Worm (Caenorhabditis elegans) whole organism, young adult: Measurements from ENCODE around the gene R03G8.3.

Experiments used
- C17E4.6 ChIP-seq: fragments of 200-800 bp; sonication (Bioruptor generic); IDR thresholded peaks from 2 replicates; pipeline ENCODE4 v1.3.6; 2022; ENCODE audit warnings: missing genetic modification reagents, missing genetic modification characterization, missing compliant biosample characterization
- D2030.7 ChIP-seq: fragments of 200-800 bp; sonication (Bioruptor generic); IDR thresholded peaks from 2 replicates; pipeline ENCODE4 v1.3.6; 2022; ENCODE audit warnings: missing genetic modification reagents, missing genetic modification characterization, missing compliant biosample characterization
- F49E8.2 ChIP-seq: sonication (generic microtip); optimal IDR thresholded peaks from 3 replicates; lab custom pipeline; 2017; ENCODE audit warnings: missing genetic modification characterization, mild to moderate bottlenecking, missing compliant biosample characterization, antibody characterized with exemption, moderate library complexity; ENCODE audit not compliant: insufficient read depth
- F52B5.7 ChIP-seq: sonication (generic microtip); optimal IDR thresholded peaks from 2 replicates; lab custom pipeline; 2016; ENCODE audit warnings: mild to moderate bottlenecking, missing genetic modification characterization, missing compliant biosample characterization
- F57A8.1 ChIP-seq: fragments of 200-800 bp; sonication (Bioruptor generic); optimal IDR thresholded peaks from 2 replicates; lab custom pipeline; 2018; ENCODE audit warnings: mild to moderate bottlenecking, missing genetic modification characterization, moderate library complexity, missing compliant biosample characterization
- K12H6.12 ChIP-seq: fragments of 200-800 bp; sonication (Bioruptor generic); optimal IDR thresholded peaks from 2 replicates; lab custom pipeline; 2018; ENCODE audit warnings: mild to moderate bottlenecking, missing genetic modification characterization, missing compliant biosample characterization
- T07F8.4 ChIP-seq: sonication (generic microtip); optimal IDR thresholded peaks from 2 replicates; lab custom pipeline; 2016; ENCODE audit warnings: mild to moderate bottlenecking, missing genetic modification characterization, moderate library complexity, missing compliant biosample characterization
- T26A5.8 ChIP-seq: sonication (generic microtip); optimal IDR thresholded peaks from 2 replicates; lab custom pipeline; 2016; ENCODE audit warnings: missing genetic modification characterization, missing compliant biosample characterization
- Y53F4B.3 ChIP-seq: fragments of 200-800 bp; sonication (Bioruptor generic); IDR thresholded peaks from 2 replicates; pipeline ENCODE4 v1.3.6; 2022; ENCODE audit warnings: missing genetic modification reagents, missing genetic modification characterization, missing compliant biosample characterization
- Y56A3A.18 ChIP-seq: fragments of 200-800 bp; sonication (Bioruptor generic); IDR thresholded peaks from 2 replicates; pipeline ENCODE4 v1.3.6; 2022; ENCODE audit warnings: missing genetic modification reagents, missing genetic modification characterization, missing compliant biosample characterization
- Y79H2A.3 ChIP-seq: fragments of 200-800 bp; sonication (Bioruptor generic); conservative IDR thresholded peaks from 2 replicates; pipeline ENCODE4 v1.3.6; 2022; ENCODE audit warnings: missing genetic modification reagents, missing genetic modification characterization, missing compliant biosample characterization
- Y95B8A.8 ChIP-seq: fragments of 200-800 bp; sonication (Bioruptor generic); IDR thresholded peaks from 2 replicates; pipeline ENCODE4 v1.3.6; 2022; ENCODE audit warnings: missing genetic modification reagents, missing genetic modification characterization, missing compliant biosample characterization
- atf-7 ChIP-seq: sonication (generic microtip); optimal IDR thresholded peaks from 2 replicates; lab custom pipeline; 2017; ENCODE audit warnings: mild to moderate bottlenecking, missing genetic modification characterization, missing compliant biosample characterization
- attf-5 ChIP-seq: fragments of 200-800 bp; sonication (Bioruptor generic); optimal IDR thresholded peaks from 2 replicates; lab custom pipeline; 2018; ENCODE audit warnings: mild to moderate bottlenecking, missing genetic modification characterization, missing compliant biosample characterization
- attf-6 ChIP-seq: fragments of 200-800 bp; sonication (Bioruptor generic); IDR thresholded peaks from 2 replicates; pipeline ENCODE4 v1.3.6; 2022; ENCODE audit warnings: missing genetic modification reagents, missing genetic modification characterization, missing compliant biosample characterization
- ccch-3 ChIP-seq: fragments of 200-800 bp; sonication (Bioruptor generic); optimal IDR thresholded peaks from 2 replicates; lab custom pipeline; 2018; ENCODE audit warnings: mild to moderate bottlenecking, missing genetic modification characterization, missing compliant biosample characterization
- die-1 ChIP-seq: sonication (generic microtip); optimal IDR thresholded peaks from 2 replicates; lab custom pipeline; 2016; ENCODE audit warnings: missing genotype, mild to moderate bottlenecking, missing genetic modification characterization, missing compliant biosample characterization
- dox-1 ChIP-seq: fragments of 200-800 bp; sonication (Bioruptor generic); IDR thresholded peaks from 2 replicates; pipeline ENCODE4 v1.3.6; 2022; ENCODE audit warnings: missing genetic modification reagents, missing genetic modification characterization, missing compliant biosample characterization
- dpff-1 ChIP-seq: sonication (generic microtip); optimal IDR thresholded peaks from 2 replicates; lab custom pipeline; 2017; ENCODE audit warnings: mild to moderate bottlenecking, missing genetic modification characterization, missing compliant biosample characterization
- egrh-3 ChIP-seq: fragments of 200-800 bp; sonication (Bioruptor generic); IDR thresholded peaks from 2 replicates; pipeline ENCODE4 v1.3.6; 2022; ENCODE audit warnings: missing genetic modification reagents, missing genetic modification characterization, missing compliant biosample characterization
- ets-4 ChIP-seq: fragments of 200-800 bp; sonication (Bioruptor generic); optimal IDR thresholded peaks from 2 replicates; lab custom pipeline; 2018; ENCODE audit warnings: mild to moderate bottlenecking, missing genetic modification characterization, missing compliant biosample characterization
- him-1 ChIP-seq: sonication (generic microtip); optimal IDR thresholded peaks from 2 replicates; lab custom pipeline; 2016; ENCODE audit warnings: missing genotype, missing genetic modification reagents, missing genetic modification characterization, missing compliant biosample characterization
- hmg-20 ChIP-seq: fragments of 200-800 bp; sonication (Bioruptor generic); IDR thresholded peaks from 2 replicates; pipeline ENCODE4 v1.3.6; 2022; ENCODE audit warnings: missing genetic modification reagents, missing genetic modification characterization, missing compliant biosample characterization
- hsf-1 ChIP-seq: fragments of 200-800 bp; sonication (Bioruptor generic); IDR thresholded peaks from 2 replicates; pipeline ENCODE4 v1.3.6; 2022; ENCODE audit warnings: missing genetic modification reagents, missing genetic modification characterization, missing compliant biosample characterization
- let-526 ChIP-seq: fragments of 200-800 bp; sonication (Bioruptor generic); IDR thresholded peaks from 2 replicates; pipeline ENCODE4 v1.3.6; 2022; ENCODE audit warnings: missing genetic modification reagents, missing genetic modification characterization, missing compliant biosample characterization
- let-607 ChIP-seq, 2 experiments: fragments of 200-800 bp in 1 of 2; sonication (Bioruptor generic) in 1 of 2; sonication (generic microtip) in 1 of 2; optimal IDR thresholded peaks; 2 replicates each; lab custom pipeline; 2016 to 2018; ENCODE audit warnings: mild to moderate bottlenecking in 2 of 2, missing compliant biosample characterization in 2 of 2, missing genetic modification characterization in 2 of 2, moderate library complexity in 2 of 2, missing genotype in 1 of 2
- lin-35 ChIP-seq, 3 experiments: fragments of 150-350 bp in 2 of 3; sonication (generic microtip) in 1 of 3; optimal IDR thresholded peaks; 2 replicates each; lab custom pipeline; 2014 to 2018; ENCODE audit warnings: missing biosample characterization in 3 of 3, missing genetic modification characterization in 3 of 3, missing genetic modification reagents in 3 of 3
- lin-54 ChIP-seq: fragments of 200-800 bp; sonication (Bioruptor generic); optimal IDR thresholded peaks from 2 replicates; lab custom pipeline; 2018; ENCODE audit warnings: mild to moderate bottlenecking, missing genetic modification characterization, missing compliant biosample characterization
- lsy-27 ChIP-seq: sonication (generic microtip); optimal IDR thresholded peaks from 2 replicates; lab custom pipeline; 2017; ENCODE audit warnings: missing genetic modification characterization, mild to moderate bottlenecking, missing compliant biosample characterization, antibody characterized with exemption, missing genotype, borderline replicate concordance; ENCODE audit not compliant: insufficient read depth
- madf-10 ChIP-seq: sonication (generic microtip); optimal IDR thresholded peaks from 2 replicates; lab custom pipeline; 2016; ENCODE audit warnings: mild to moderate bottlenecking, missing genetic modification characterization, missing compliant biosample characterization
- mxl-1 ChIP-seq: sonication (generic microtip); optimal IDR thresholded peaks from 2 replicates; lab custom pipeline; 2016; ENCODE audit warnings: missing genetic modification characterization, missing compliant biosample characterization
- nfyb-1 ChIP-seq: fragments of 200-800 bp; sonication (Bioruptor generic); IDR thresholded peaks from 2 replicates; pipeline ENCODE4 v1.3.6; 2022; ENCODE audit warnings: missing genetic modification reagents, missing genetic modification characterization, missing compliant biosample characterization
- nhr-120 ChIP-seq: fragments of 200-800 bp; sonication (Bioruptor generic); IDR thresholded peaks from 2 replicates; pipeline ENCODE4 v1.3.6; 2022; ENCODE audit warnings: missing genetic modification characterization, missing compliant biosample characterization
- nhr-179 ChIP-seq: sonication (generic microtip); optimal IDR thresholded peaks from 2 replicates; lab custom pipeline; 2016; ENCODE audit warnings: mild to moderate bottlenecking, missing genetic modification characterization, missing compliant biosample characterization
- nhr-27 ChIP-seq: fragments of 200-800 bp; sonication (Bioruptor generic); optimal IDR thresholded peaks from 2 replicates; lab custom pipeline; 2018; ENCODE audit warnings: mild to moderate bottlenecking, missing genetic modification characterization, moderate library complexity, missing compliant biosample characterization
- pbrm-1 ChIP-seq: fragments of 200-800 bp; sonication (Bioruptor generic); IDR thresholded peaks from 2 replicates; pipeline ENCODE4 v1.3.6; 2022; ENCODE audit warnings: missing genetic modification reagents, missing genetic modification characterization, missing compliant biosample characterization
- pha-4 ChIP-seq: fragments of 150-350 bp; sonication (generic microtip); optimal IDR thresholded peaks from 2 replicates; lab custom pipeline; 2014; ENCODE audit warnings: missing biosample characterization, missing genetic modification reagents, missing genetic modification characterization
- rcor-1 ChIP-seq: fragments of 200-800 bp; sonication (Bioruptor generic); IDR thresholded peaks from 2 replicates; pipeline ENCODE4 v1.3.6; 2022; ENCODE audit warnings: missing genetic modification reagents, missing genetic modification characterization, missing compliant biosample characterization
- snpc-1.1 ChIP-seq: sonication (generic microtip); optimal IDR thresholded peaks from 2 replicates; lab custom pipeline; 2017; ENCODE audit warnings: missing genetic modification characterization, mild to moderate bottlenecking, missing compliant biosample characterization, antibody characterized with exemption, moderate library complexity, missing genotype, missing genetic modification reagents; ENCODE audit not compliant: insufficient read depth
- somi-1 ChIP-seq: fragments of 200-800 bp; sonication (Bioruptor generic); optimal IDR thresholded peaks from 2 replicates; lab custom pipeline; 2018; ENCODE audit warnings: mild to moderate bottlenecking, missing genetic modification characterization, missing compliant biosample characterization
- tbp1 ChIP-seq: fragments of 200-800 bp; sonication (Bioruptor generic); optimal IDR thresholded peaks from 2 replicates; lab custom pipeline; 2018; ENCODE audit warnings: mild to moderate bottlenecking, missing genetic modification characterization, missing compliant biosample characterization
- tbx-9 ChIP-seq: sonication (generic microtip); optimal IDR thresholded peaks from 2 replicates; lab custom pipeline; 2016; ENCODE audit warnings: borderline replicate concordance, missing genetic modification characterization, inconsistent platforms, missing compliant biosample characterization
- tlf-1 ChIP-seq: fragments of 200-800 bp; sonication (Bioruptor generic); optimal IDR thresholded peaks from 2 replicates; lab custom pipeline; 2018; ENCODE audit warnings: mild to moderate bottlenecking, missing genetic modification characterization, missing compliant biosample characterization
- ztf-22 ChIP-seq: fragments of 200-800 bp; sonication (Bioruptor generic); optimal IDR thresholded peaks from 2 replicates; lab custom pipeline; 2018; ENCODE audit warnings: mild to moderate bottlenecking, missing genetic modification characterization, moderate library complexity, missing compliant biosample characterization

Gene R03G8.3

ce11 chrX:13090665-13091064 lies at the start of gene R03G8.3:
R03G8.3 (plus strand) TSS chrX:13090965.
- TF ChIP-seq let-526 (GFP tag; lab: Robert Waterston, UW) (no peak), pha-4 (tag; lab: Kevin White, UChicago) (no peak), lsy-27 (no peak), rcor-1 (no peak), lin-35 (GFP tag; optimal IDR thresholded peaks at IDR 0.05; lab: Kevin White, UChicago) (no peak), let-607 (tag; optimal IDR thresholded peaks at IDR 0.05; lab: Kevin White, UChicago) (no peak), hmg-20 (GFP tag; lab: Robert Waterston, UW) (no peak), him-1 (tag; lab: Kevin White, UChicago) (no peak), die-1 (tag; lab: Kevin White, UChicago) (no peak), ccch-3 (GFP tag; lab: Kevin White, UChicago) (no peak), atf-7 (tag; lab: Kevin White, UChicago) (no peak), mxl-1 (tag; lab: Kevin White, UChicago) (no peak), attf-5 (no peak), ets-4 (GFP tag; lab: Kevin White, UChicago) (no peak)

- TF ChIP-seq F57A8.1 (GFP tag; lab: Kevin White, UChicago) (no peak), attf-6 (no peak), Y95B8A.8 (GFP tag; lab: Robert Waterston, UW) (no peak), somi-1 (GFP tag; lab: Kevin White, UChicago) (no peak), K12H6.12 (tag; lab: Kevin White, UChicago) (no peak), ztf-22 (GFP tag; lab: Kevin White, UChicago) (no peak), Y56A3A.18 (GFP tag; lab: Robert Waterston, UW) (no peak), dpff-1 (tag; lab: Kevin White, UChicago) (no peak), Y53F4B.3 (GFP tag; lab: Robert Waterston, UW) (no peak), T26A5.8 (tag; lab: Kevin White, UChicago) (no peak), dox-1 (no peak), pha-4 (tag; lab: Kevin White, UChicago) (no peak)
These were observed 48.9 kb upstream of the R03G8.3 start for ce11 chrX:13041830-13042229.

ce11 chrX:13046324-13046723 lies 44.4 kb upstream of the R03G8.3 start:
- TF ChIP-seq F52B5.7 (tag; lab: Kevin White, UChicago) (peak; percentile 95), atf-7 (tag; lab: Kevin White, UChicago) (peak; percentile 74), F49E8.2 (tag; lab: Kevin White, UChicago) (peak; percentile 66), die-1 (tag; lab: Kevin White, UChicago) (peak; percentile 85), T07F8.4 (tag; lab: Kevin White, UChicago) (peak; percentile 79), lin-54 (peak; percentile 71), tbx-9 (peak; percentile 60), snpc-1.1 (tag; lab: Kevin White, UChicago) (peak; percentile 38), tbp1 (GFP tag; lab: Kevin White, UChicago) (peak; percentile 100), hsf-1 (peak; percentile 62; the same call in 1 of the 2 replicates), D2030.7 (peak; percentile 89), egrh-3 (peak; percentile 72), F57A8.1 (GFP tag; lab: Kevin White, UChicago) (peak; percentile 58), Y79H2A.3 (peak; percentile 79), tlf-1 (GFP tag; lab: Kevin White, UChicago) (peak; percentile 66), hmg-20 (GFP tag; lab: Robert Waterston, UW) (peak; percentile 89), nfyb-1 (GFP tag; lab: Robert Waterston, UW) (peak; percentile 96), nhr-120 (GFP tag; lab: Robert Waterston, UW) (0 out of 2 replicates have a peak, but pooled peaks have one; percentile 74), C17E4.6 (GFP tag; lab: Robert Waterston, UW) (peak; percentile 55; the same call in 1 of the 2 replicates), pbrm-1 (GFP tag; lab: Robert Waterston, UW) (peak; percentile 94), madf-10 (tag; lab: Kevin White, UChicago) (peak; percentile 87), nhr-179 (tag; lab: Kevin White, UChicago) (peak; percentile 36), nhr-27 (tag; lab: Kevin White, UChicago) (peak; percentile 85), let-607 (tag; optimal IDR thresholded peaks at IDR 0.05; lab: Kevin White, UChicago) (peak; percentile 66 to 70), attf-5 (peak; percentile 70)
